Fruit fly (Drosophila melanogaster) whole organism, embryonic: ENCODE measurements around the gene Etfb.

ENCODE experiments used
- Abd-B ChIP-seq: fragments of 200-800 bp; sonication (Bioruptor generic); optimal IDR thresholded peaks from 2 replicates; lab custom pipeline; 2018; ENCODE audit warnings: missing biosample characterization, mild to moderate bottlenecking, missing genetic modification characterization, moderate library complexity
- B-H2 ChIP-seq: fragments of 200-800 bp; sonication (Bioruptor generic); optimal IDR thresholded peaks from 2 replicates; lab custom pipeline; 2018; ENCODE audit warnings: missing biosample characterization, mild to moderate bottlenecking, missing genetic modification characterization
- CG10274 ChIP-seq: fragments of 200-800 bp; sonication (Bioruptor generic); optimal IDR thresholded peaks from 3 replicates; lab custom pipeline; 2017; ENCODE audit warnings: missing biosample characterization, mild to moderate bottlenecking, missing genetic modification characterization
- CG10543 ChIP-seq: fragments of 200-800 bp; sonication (Bioruptor generic); optimal IDR thresholded peaks from 3 replicates; lab custom pipeline; 2017; ENCODE audit warnings: missing biosample characterization, mild to moderate bottlenecking, missing genetic modification characterization, moderate library complexity
- CG10654 ChIP-seq: fragments of 200-800 bp; sonication (Bioruptor generic); optimal IDR thresholded peaks from 2 replicates; lab custom pipeline; 2016; ENCODE audit warnings: missing biosample characterization, missing genetic modification characterization
- CG11560 ChIP-seq: fragments of 200-800 bp; sonication (Bioruptor generic); IDR thresholded peaks from 3 replicates; pipeline ENCODE4 v1.3.6; 2022; ENCODE audit warnings: missing biosample characterization, missing genetic modification characterization
- CG12155 ChIP-seq: fragments of 200-800 bp; sonication (Bioruptor generic); optimal IDR thresholded peaks from 3 replicates; lab custom pipeline; 2016; ENCODE audit warnings: missing biosample characterization, missing genetic modification characterization
- CG13287 ChIP-seq: fragments of 200-800 bp; sonication (Bioruptor generic); IDR thresholded peaks from 2 replicates; pipeline ENCODE4 v1.3.6; 2022; ENCODE audit warnings: missing biosample characterization, missing genetic modification characterization; ENCODE audit not compliant: partially characterized antibody
- CG13775 ChIP-seq: fragments of 200-800 bp; sonication (Bioruptor generic); optimal IDR thresholded peaks from 3 replicates; lab custom pipeline; 2017; ENCODE audit warnings: missing biosample characterization, mild to moderate bottlenecking, missing genetic modification characterization
- CG15696 ChIP-seq: fragments of 200-800 bp; sonication (Bioruptor generic); optimal IDR thresholded peaks from 2 replicates; lab custom pipeline; 2019; ENCODE audit warnings: missing biosample characterization, mild to moderate bottlenecking, missing genetic modification characterization, moderate library complexity
- CG16863 ChIP-seq: fragments of 200-800 bp; sonication (Bioruptor generic); optimal IDR thresholded peaks from 3 replicates; lab custom pipeline; 2016; ENCODE audit warnings: missing biosample characterization, missing genetic modification characterization
- CG17612 ChIP-seq: fragments of 200-800 bp; sonication (Bioruptor generic); IDR thresholded peaks from 2 replicates; pipeline ENCODE4 v1.3.6; 2022; ENCODE audit warnings: missing biosample characterization, missing genetic modification characterization
- CG18599 ChIP-seq: fragments of 200-800 bp; sonication (Bioruptor generic); optimal IDR thresholded peaks from 3 replicates; lab custom pipeline; 2017; ENCODE audit warnings: missing biosample characterization, missing genetic modification characterization, mild to moderate bottlenecking, moderate library complexity, missing genetic modification reagents
- CG31388 ChIP-seq: fragments of 200-800 bp; sonication (Bioruptor generic); optimal IDR thresholded peaks from 2 replicates; lab custom pipeline; 2016; ENCODE audit warnings: missing biosample characterization, missing genetic modification characterization
- CG32767 ChIP-seq: fragments of 200-800 bp; sonication (Bioruptor generic); IDR thresholded peaks from 2 replicates; pipeline ENCODE4 v1.3.6; 2022; ENCODE audit warnings: missing biosample characterization, missing genetic modification characterization
- CG33213 ChIP-seq: fragments of 200-800 bp; sonication (Bioruptor generic); optimal IDR thresholded peaks from 3 replicates; lab custom pipeline; 2016; ENCODE audit warnings: missing biosample characterization, missing genetic modification characterization
- CG3838 ChIP-seq: fragments of 200-800 bp; sonication (Bioruptor generic); optimal IDR thresholded peaks from 3 replicates; lab custom pipeline; 2016; ENCODE audit warnings: missing biosample characterization, missing genetic modification characterization
- CG4820 ChIP-seq: fragments of 200-800 bp; sonication (Bioruptor generic); optimal IDR thresholded peaks from 3 replicates; lab custom pipeline; 2016; ENCODE audit warnings: missing biosample characterization, missing genetic modification characterization
- CG6272 ChIP-seq: fragments of 200-800 bp; sonication (Bioruptor generic); IDR thresholded peaks from 2 replicates; pipeline ENCODE4 v1.3.6; 2022; ENCODE audit warnings: missing biosample characterization, missing genetic modification characterization
- CG6689 ChIP-seq: fragments of 200-800 bp; sonication (Bioruptor generic); IDR thresholded peaks from 2 replicates; pipeline ENCODE4 v1.3.6; 2022; ENCODE audit warnings: missing biosample characterization, missing genetic modification characterization
- CG7271 ChIP-seq: fragments of 200-800 bp; sonication (Bioruptor generic); optimal IDR thresholded peaks from 2 replicates; lab custom pipeline; 2018; ENCODE audit warnings: missing biosample characterization, mild to moderate bottlenecking, missing genetic modification characterization, moderate library complexity
- CG7357 ChIP-seq: fragments of 200-800 bp; sonication (Bioruptor generic); IDR thresholded peaks from 3 replicates; pipeline ENCODE4 v1.3.6; 2022; ENCODE audit warnings: missing biosample characterization, missing genetic modification characterization
- CG7963 ChIP-seq: fragments of 200-800 bp; sonication (Bioruptor generic); IDR thresholded peaks from 3 replicates; pipeline ENCODE4 v1.3.6; 2022; ENCODE audit warnings: missing biosample characterization, missing genetic modification characterization; ENCODE audit not compliant: partially characterized antibody
- CG8281 ChIP-seq: fragments of 200-800 bp; sonication (Bioruptor generic); optimal IDR thresholded peaks from 2 replicates; lab custom pipeline; 2018; ENCODE audit warnings: missing biosample characterization, mild to moderate bottlenecking, missing genetic modification characterization, moderate library complexity
- CG8765 ChIP-seq: fragments of 200-800 bp; sonication (Bioruptor generic); IDR thresholded peaks from 2 replicates; pipeline ENCODE4 v1.3.6; 2022; ENCODE audit warnings: missing biosample characterization, missing genetic modification characterization
- CG9817 ChIP-seq: fragments of 200-800 bp; sonication (Bioruptor generic); optimal IDR thresholded peaks from 2 replicates; lab custom pipeline; 2018; ENCODE audit warnings: missing biosample characterization, mild to moderate bottlenecking, missing genetic modification characterization, moderate library complexity
- CG9876 ChIP-seq: fragments of 200-800 bp; sonication (Bioruptor generic); optimal IDR thresholded peaks from 2 replicates; lab custom pipeline; 2016; ENCODE audit warnings: missing biosample characterization, missing genetic modification characterization
- Camta ChIP-seq: fragments of 200-800 bp; sonication (Bioruptor generic); optimal IDR thresholded peaks from 2 replicates; lab custom pipeline; 2016; ENCODE audit warnings: missing biosample characterization, missing genetic modification characterization
- CkIIα-i1 ChIP-seq: fragments of 200-800 bp; sonication (Bioruptor generic); IDR thresholded peaks from 2 replicates; pipeline ENCODE4 v1.3.6; 2022; ENCODE audit warnings: missing biosample characterization, missing genetic modification characterization
- Dek ChIP-seq: fragments of 200-800 bp; sonication (Bioruptor generic); optimal IDR thresholded peaks from 3 replicates; lab custom pipeline; 2019; ENCODE audit warnings: missing biosample characterization, mild to moderate bottlenecking, missing genetic modification characterization, moderate library complexity
- Doc2 ChIP-seq: fragments of 200-800 bp; sonication (Bioruptor generic); IDR thresholded peaks from 2 replicates; pipeline ENCODE4 v1.3.6; 2022; ENCODE audit warnings: missing biosample characterization, missing genetic modification characterization
- Eip74EF ChIP-seq, 2 experiments: fragments of 200-800 bp in 1 of 2; fragments of >200 bp in 1 of 2; sonication (Bioruptor generic) in 1 of 2; optimal IDR thresholded peaks; 2 replicates each; lab custom pipeline; 2017 to 2019; ENCODE audit warnings: missing biosample characterization in 2 of 2, missing genetic modification characterization in 2 of 2, mild to moderate bottlenecking in 1 of 2, moderate library complexity in 1 of 2
- Hr39 ChIP-seq: fragments of >200 bp; optimal IDR thresholded peaks from 2 replicates; lab custom pipeline; 2017
- Hr78 ChIP-seq, 2 experiments: fragments of 200-800 bp in 1 of 2; fragments of >200 bp in 1 of 2; sonication (Bioruptor generic) in 1 of 2; optimal IDR thresholded peaks; 2 replicates each; lab custom pipeline; 2017 to 2019; ENCODE audit warnings: missing biosample characterization in 2 of 2, missing genetic modification characterization in 2 of 2, mild to moderate bottlenecking in 1 of 2, moderate library complexity in 1 of 2
- Hsf ChIP-seq: fragments of 200-800 bp; sonication (Bioruptor generic); optimal IDR thresholded peaks from 3 replicates; lab custom pipeline; 2016; ENCODE audit warnings: missing biosample characterization, missing genetic modification characterization
- Mes4 ChIP-seq: fragments of 200-800 bp; sonication (Bioruptor generic); optimal IDR thresholded peaks from 2 replicates; lab custom pipeline; 2016; ENCODE audit warnings: missing biosample characterization, missing genetic modification characterization
- ap ChIP-seq: fragments of 200-800 bp; sonication (Bioruptor generic); IDR thresholded peaks from 2 replicates; pipeline ENCODE4 v1.3.6; 2022; ENCODE audit warnings: missing biosample characterization, missing genetic modification characterization
- btn ChIP-seq: fragments of 200-800 bp; sonication (Bioruptor generic); optimal IDR thresholded peaks from 2 replicates; lab custom pipeline; 2016; ENCODE audit warnings: missing biosample characterization, missing genetic modification characterization
- caup ChIP-seq: fragments of 200-800 bp; sonication (Bioruptor generic); optimal IDR thresholded peaks from 3 replicates; lab custom pipeline; 2017; ENCODE audit warnings: missing biosample characterization, mild to moderate bottlenecking, missing genetic modification characterization, moderate library complexity; ENCODE audit not compliant: severe bottlenecking
- cg ChIP-seq: fragments of 200-800 bp; sonication (Bioruptor generic); optimal IDR thresholded peaks from 3 replicates; lab custom pipeline; 2019; ENCODE audit warnings: missing biosample characterization, mild to moderate bottlenecking, missing genetic modification characterization, moderate library complexity
- crp ChIP-seq, 2 experiments: fragments of 200-800 bp; sonication (Bioruptor generic); optimal IDR thresholded peaks; 2 replicates in 1 of 2; 3 replicates in 1 of 2; lab custom pipeline; 2017; ENCODE audit warnings: missing biosample characterization in 2 of 2, missing genetic modification characterization in 2 of 2, mild to moderate bottlenecking in 1 of 2, moderate library complexity in 1 of 2
- en ChIP-seq: fragments of 200-800 bp; sonication (Bioruptor generic); optimal IDR thresholded peaks from 2 replicates; lab custom pipeline; 2016; ENCODE audit warnings: missing biosample characterization, missing genetic modification characterization
- hbn ChIP-seq: fragments of 200-800 bp; sonication (Bioruptor generic); IDR thresholded peaks from 2 replicates; pipeline ENCODE4 v1.3.6; 2022; ENCODE audit warnings: missing biosample characterization, missing genetic modification characterization; ENCODE audit not compliant: partially characterized antibody
- jigr1 ChIP-seq: fragments of 200-800 bp; sonication (Bioruptor generic); IDR thresholded peaks from 3 replicates; pipeline ENCODE4 v1.3.6; 2022; ENCODE audit warnings: missing biosample characterization, missing genetic modification characterization
- nau ChIP-seq: fragments of 200-800 bp; sonication (Bioruptor generic); optimal IDR thresholded peaks from 3 replicates; lab custom pipeline; 2017; ENCODE audit warnings: missing biosample characterization, mild to moderate bottlenecking, missing genetic modification characterization, missing genetic modification reagents
- pb ChIP-seq: fragments of 200-800 bp; sonication (Bioruptor generic); optimal IDR thresholded peaks from 3 replicates; lab custom pipeline; 2016; ENCODE audit warnings: missing biosample characterization, missing genetic modification characterization
- ssp ChIP-seq: fragments of 200-800 bp; sonication (Bioruptor generic); IDR thresholded peaks from 2 replicates; pipeline ENCODE4 v1.3.6; 2022; ENCODE audit warnings: missing biosample characterization, missing genetic modification characterization
- stc ChIP-seq: fragments of 200-800 bp; sonication (Bioruptor generic); IDR thresholded peaks from 2 replicates; pipeline ENCODE4 v1.3.6; 2022; ENCODE audit warnings: missing biosample characterization, missing genetic modification characterization
- tll ChIP-seq, 2 experiments: fragments of 200-800 bp in 1 of 2; fragments of >200 bp in 1 of 2; sonication (Bioruptor generic) in 1 of 2; optimal IDR thresholded peaks; 2 replicates each; lab custom pipeline; 2017 to 2019; ENCODE audit warnings: missing biosample characterization in 2 of 2, missing genetic modification characterization in 2 of 2, mild to moderate bottlenecking in 1 of 2, moderate library complexity in 1 of 2
- vfl ChIP-seq: fragments of 200-800 bp; sonication (Bioruptor generic); optimal IDR thresholded peaks from 2 replicates; lab custom pipeline; 2016; ENCODE audit warnings: missing biosample characterization, missing genetic modification characterization
- zen ChIP-seq: fragments of 200-800 bp; sonication (Bioruptor generic); optimal IDR thresholded peaks from 3 replicates; lab custom pipeline; 2018; ENCODE audit warnings: missing biosample characterization, mild to moderate bottlenecking, missing genetic modification characterization, moderate library complexity

Gene Etfb

DNA sequence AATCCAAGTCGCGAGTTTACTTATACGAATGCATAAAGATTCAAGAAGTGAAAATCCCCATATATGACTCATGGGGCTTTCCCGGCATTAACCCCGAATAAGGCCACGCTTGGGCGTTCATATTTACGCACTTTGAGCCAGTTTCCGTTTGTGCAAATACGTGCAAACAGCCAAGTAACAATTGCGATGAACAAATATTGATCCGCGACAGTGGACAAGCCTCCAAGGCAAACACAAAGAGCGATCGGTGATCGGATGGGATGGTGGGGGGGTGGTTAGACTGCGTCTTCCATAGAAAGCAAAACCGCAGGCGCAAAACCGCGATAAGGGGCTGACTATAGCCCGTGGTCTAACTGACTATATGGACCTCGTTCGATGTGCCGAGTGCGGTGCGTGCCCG is 45.5 kb downstream of the Etfb start (continued):
- no peak for TF ChIP-seq CG11560 (tag; lab: Robert Waterston, UW)
- no peak for TF ChIP-seq Hr39 (lab: Kevin White, UChicago)
- no peak for TF ChIP-seq CG9876 (GFP tag; lab: Kevin White, UChicago)
- TF ChIP-seq CG10274 (GFP tag; lab: Kevin White, UChicago): no peak
- TF ChIP-seq Abd-B (GFP tag; lab: Kevin White, UChicago): no peak
- no peak for TF ChIP-seq CG3838 (GFP tag; lab: Kevin White, UChicago)
- no peak for TF ChIP-seq Dek
- TF ChIP-seq zen (tag; lab: Kevin White, UChicago): no peak
- no peak for TF ChIP-seq Hsf
- no peak for TF ChIP-seq CG16863 (GFP tag; lab: Kevin White, UChicago)
- no peak for TF ChIP-seq vfl
- TF ChIP-seq B-H2 (GFP tag; lab: Kevin White, UChicago): no peak
- peak; percentile 0 for TF ChIP-seq CG9817 (tag; lab: Kevin White, UChicago)
- no peak for TF ChIP-seq CG10543 (GFP tag; lab: Kevin White, UChicago)
- TF ChIP-seq CG12155 (GFP tag; lab: Kevin White, UChicago): no peak
- TF ChIP-seq nau (GFP tag; lab: Kevin White, UChicago): peak; percentile 49
- TF ChIP-seq caup: peak; percentile 18
- TF ChIP-seq CG13287 (GFP tag; lab: Robert Waterston, UW): no peak
- no peak for TF ChIP-seq Hr78 (GFP tag; optimal IDR thresholded peaks at IDR 0.05; lab: Kevin White, UChicago)
- no peak for TF ChIP-seq CG7963 (GFP tag; lab: Robert Waterston, UW)
- no peak for TF ChIP-seq CG15696 (tag; lab: Kevin White, UChicago)
- TF ChIP-seq CG31388: no peak
- no peak for TF ChIP-seq hbn (GFP tag; lab: Robert Waterston, UW)
- no peak for TF ChIP-seq CG6272
- no peak for TF ChIP-seq Mes4 (GFP tag; lab: Kevin White, UChicago)
- no peak for TF ChIP-seq jigr1 (GFP tag; lab: Robert Waterston, UW)
- no peak for TF ChIP-seq stc (GFP tag; lab: Robert Waterston, UW)
- no peak for TF ChIP-seq CG4820
- no peak for TF ChIP-seq CG7271 (tag; lab: Kevin White, UChicago)
- no peak for TF ChIP-seq btn
- TF ChIP-seq Eip74EF (GFP tag; optimal IDR thresholded peaks at IDR 0.05; lab: Kevin White, UChicago): peak in 1 of 2 experiments; percentile 3
- TF ChIP-seq CG33213 (GFP tag; lab: Kevin White, UChicago): no peak
- TF ChIP-seq Camta (GFP tag; lab: Kevin White, UChicago): no peak
- TF ChIP-seq ssp (GFP tag; lab: Robert Waterston, UW): no peak
- peak; percentile 27 for TF ChIP-seq CG18599 (GFP tag; lab: Kevin White, UChicago)
- no peak for TF ChIP-seq cg (GFP tag; lab: Kevin White, UChicago)
- no peak for TF ChIP-seq CG10654 (GFP tag; lab: Kevin White, UChicago)
- no peak for TF ChIP-seq tll (GFP tag; optimal IDR thresholded peaks at IDR 0.05; lab: Kevin White, UChicago)
- TF ChIP-seq en (GFP tag; lab: Kevin White, UChicago): no peak
- TF ChIP-seq CG13775 (GFP tag; lab: Kevin White, UChicago): no peak
- no peak for TF ChIP-seq Doc2 (GFP tag; lab: Robert Waterston, UW)
- no peak for TF ChIP-seq crp (GFP tag; optimal IDR thresholded peaks at IDR 0.05; lab: Kevin White, UChicago)
- TF ChIP-seq CkIIα-i1 (GFP tag; lab: Robert Waterston, UW): no peak
- TF ChIP-seq CG6689 (GFP tag; lab: Robert Waterston, UW): peak; percentile 16; the same call in 1 of the 2 replicates
- no peak for TF ChIP-seq CG32767 (GFP tag; lab: Robert Waterston, UW)
- TF ChIP-seq CG17612: no peak
- TF ChIP-seq pb (GFP tag; lab: Kevin White, UChicago): no peak
- no peak for TF ChIP-seq CG8765
- TF ChIP-seq CG7357: no peak
- TF ChIP-seq ap (GFP tag; lab: Robert Waterston, UW): no peak
- no peak for TF ChIP-seq CG8281 (tag; lab: Kevin White, UChicago)
